Worm (Caenorhabditis elegans) whole organism, midembryonic: Measurements from ENCODE around the gene nhr-280.

Experiments used
- flt-1 ChIP-seq: fragments of 200-800 bp; sonication (Bioruptor generic); IDR thresholded peaks from 2 replicates; pipeline ENCODE4 v1.3.6; 2022; ENCODE audit warnings: missing genetic modification characterization, missing compliant biosample characterization
- med-1 ChIP-seq: sonication (generic microtip); optimal IDR thresholded peaks from 2 replicates; lab custom pipeline; 2017; ENCODE audit warnings: missing genetic modification characterization, mild to moderate bottlenecking, missing compliant biosample characterization, antibody characterized with exemption, missing genetic modification reagents; ENCODE audit not compliant: insufficient read depth
- ztf-29 ChIP-seq: fragments of 200-800 bp; sonication (Bioruptor generic); IDR thresholded peaks from 2 replicates; pipeline ENCODE4 v1.3.6; 2022; ENCODE audit warnings: missing genetic modification reagents, missing genetic modification characterization, missing compliant biosample characterization

ce11 chrIII:149132-149531, 18.6 kb upstream of the nhr-280 start:
- no peak for TF ChIP-seq med-1 (GFP tag; lab: Kevin White, UChicago)
- no peak for TF ChIP-seq ztf-29 (GFP tag; lab: Robert Waterston, UW)
- no peak for TF ChIP-seq flt-1 (GFP tag; lab: Robert Waterston, UW)
